Worm (Caenorhabditis elegans): ENCODE results near the gene set-21.

DNA sequence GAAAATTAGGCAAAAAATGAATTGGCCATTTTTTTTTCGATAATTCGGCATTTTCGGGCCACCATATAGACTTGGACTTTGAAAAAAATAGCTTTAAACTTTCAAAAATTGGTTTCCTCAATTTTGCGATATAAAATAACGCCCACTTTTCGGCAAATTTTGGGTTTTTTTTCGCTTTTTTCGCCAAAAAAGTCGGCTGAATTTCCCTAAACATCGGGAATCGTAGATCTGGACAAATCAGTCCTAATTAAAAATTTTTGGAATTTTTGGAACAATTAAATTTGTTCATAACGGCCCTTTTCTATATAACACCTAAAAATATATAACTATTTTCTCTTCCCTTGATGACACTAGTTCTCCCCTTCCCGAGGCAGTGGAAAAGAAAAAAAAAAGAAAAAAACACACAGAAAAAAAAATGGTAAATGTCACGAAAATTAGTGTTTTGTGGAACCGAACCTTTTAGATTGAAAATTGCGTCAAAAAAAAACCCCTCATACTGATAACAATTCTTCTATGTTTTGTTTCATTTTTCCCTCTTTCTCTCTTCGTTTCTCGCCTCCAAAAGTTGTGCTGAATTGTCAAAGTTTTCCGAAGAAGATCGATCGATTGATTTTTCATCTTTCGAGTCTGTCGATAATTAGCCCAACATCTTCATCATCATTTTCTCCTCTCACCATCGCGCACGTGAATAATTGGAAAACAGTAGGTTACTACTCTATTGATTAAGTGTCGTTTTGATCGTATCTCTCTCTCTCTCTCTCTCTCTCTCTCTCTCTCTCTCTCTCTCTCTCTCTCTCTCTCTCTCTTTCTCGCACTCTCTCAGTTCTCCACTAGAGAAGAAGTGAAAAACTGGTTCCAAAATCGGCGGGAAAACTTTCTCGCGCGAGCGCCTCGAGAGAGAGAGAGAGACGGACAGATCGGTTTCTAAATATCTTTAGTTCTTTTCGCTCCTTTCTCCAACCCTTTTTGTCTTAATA is 10.0 kb downstream of the set-21 start, which contains the start of gene Y24D9A.6:
- peak; percentile 30 for TF ChIP-seq dpl-1 (GFP tag; optimal IDR thresholded peaks at IDR 0.05)
- TF ChIP-seq unc-62 (GFP tag; optimal IDR thresholded peaks at IDR 0.05 in 1 of 2), result peak in 1 of 2 experiments; percentile 99
- TF ChIP-seq unc-62 (tag; optimal IDR thresholded peaks at IDR 0.05), result no peak
- TF ChIP-seq lsy-2 (tag; optimal IDR thresholded peaks at IDR 0.05), result peak in 1 of 2 experiments; percentile 61
- TF ChIP-seq php-3 (GFP tag; IDR thresholded peaks at IDR 0.05), result no peak
- TF ChIP-seq egl-43 (GFP tag; IDR thresholded peaks at IDR 0.05), result no peak
- no peak for TF ChIP-seq F44E2.7 (GFP tag; IDR thresholded peaks at IDR 0.05)
- no peak for TF ChIP-seq skn-1 (tag; optimal IDR thresholded peaks at IDR 0.05)
- TF ChIP-seq fos-1 (tag; optimal IDR thresholded peaks at IDR 0.05), result no peak
- TF ChIP-seq ztf-11 (tag; optimal IDR thresholded peaks at IDR 0.05), result no peak
- TF ChIP-seq nhr-25 (tag; optimal IDR thresholded peaks at IDR 0.05; ENCODE audit: borderline replicate concordance, insufficient read depth), result peak; percentile 91
- peak; percentile 79 for TF ChIP-seq aha-1 (tag)
- TF ChIP-seq pha-4 (GFP tag; IDR thresholded peaks at IDR 0.05), result peak; percentile 28; the same call in 1 of the 2 replicates
- TF ChIP-seq pha-4 (tag; optimal IDR thresholded peaks at IDR 0.05), result no peak
